Worm (Caenorhabditis elegans) whole organism, young adult: ENCODE results near the gene ida-1.

Experiments
- C06A6.2 ChIP-seq: fragments of 200-800 bp; sonication (Bioruptor generic); conservative IDR thresholded peaks from 2 replicates; pipeline ENCODE4 v1.3.6; 2022; ENCODE audit warnings: missing genetic modification characterization, missing compliant biosample characterization
- C17E4.6 ChIP-seq: fragments of 200-800 bp; sonication (Bioruptor generic); IDR thresholded peaks from 2 replicates; pipeline ENCODE4 v1.3.6; 2022; ENCODE audit warnings: missing genetic modification reagents, missing genetic modification characterization, missing compliant biosample characterization
- D2030.7 ChIP-seq: fragments of 200-800 bp; sonication (Bioruptor generic); IDR thresholded peaks from 2 replicates; pipeline ENCODE4 v1.3.6; 2022; ENCODE audit warnings: missing genetic modification reagents, missing genetic modification characterization, missing compliant biosample characterization
- F22D6.2 ChIP-seq: sonication (generic microtip); optimal IDR thresholded peaks from 2 replicates; lab custom pipeline; 2016; ENCODE audit warnings: mild to moderate bottlenecking, missing genetic modification characterization, missing compliant biosample characterization
- F23B12.7 ChIP-seq: sonication (generic microtip); optimal IDR thresholded peaks from 2 replicates; lab custom pipeline; 2017; ENCODE audit warnings: missing genetic modification characterization, mild to moderate bottlenecking, missing compliant biosample characterization, antibody characterized with exemption, moderate library complexity; ENCODE audit not compliant: insufficient read depth
- F49E8.2 ChIP-seq: sonication (generic microtip); optimal IDR thresholded peaks from 3 replicates; lab custom pipeline; 2017; ENCODE audit warnings: missing genetic modification characterization, mild to moderate bottlenecking, missing compliant biosample characterization, antibody characterized with exemption, moderate library complexity; ENCODE audit not compliant: insufficient read depth
- T07F8.4 ChIP-seq: sonication (generic microtip); optimal IDR thresholded peaks from 2 replicates; lab custom pipeline; 2016; ENCODE audit warnings: mild to moderate bottlenecking, missing genetic modification characterization, moderate library complexity, missing compliant biosample characterization
- Y53G8AR.9 ChIP-seq: fragments of 200-800 bp; sonication (Bioruptor generic); conservative IDR thresholded peaks from 2 replicates; pipeline ENCODE4 v1.3.6; 2022; ENCODE audit warnings: missing genetic modification reagents, missing genetic modification characterization, missing compliant biosample characterization
- akir-1 ChIP-seq: fragments of 200-800 bp; sonication (Bioruptor generic); optimal IDR thresholded peaks from 2 replicates; lab custom pipeline; 2018; ENCODE audit warnings: mild to moderate bottlenecking, missing genetic modification characterization, moderate library complexity, missing compliant biosample characterization
- attf-3 ChIP-seq: fragments of 200-800 bp; sonication (Bioruptor generic); conservative IDR thresholded peaks from 2 replicates; pipeline ENCODE4 v1.3.6; 2022; ENCODE audit warnings: missing genetic modification reagents, missing genetic modification characterization, missing compliant biosample characterization
- cebp-1 ChIP-seq, 2 experiments: fragments of 200-800 bp in 1 of 2; sonication (Bioruptor generic) in 1 of 2; sonication (generic microtip) in 1 of 2; IDR thresholded peaks in 1 of 2; optimal IDR thresholded peaks in 1 of 2; 2 replicates each; pipeline versions ENCODE4 v1.3.6 to Lab custom; 2017 to 2022; ENCODE audit warnings: missing compliant biosample characterization in 2 of 2, missing genetic modification characterization in 2 of 2, mild to moderate bottlenecking in 1 of 2, missing genetic modification reagents in 1 of 2, moderate library complexity in 1 of 2
- ceh-79 ChIP-seq: sonication (generic microtip); optimal IDR thresholded peaks from 2 replicates; lab custom pipeline; 2017; ENCODE audit warnings: mild to moderate bottlenecking, missing genetic modification characterization, missing compliant biosample characterization
- dpff-1 ChIP-seq: sonication (generic microtip); optimal IDR thresholded peaks from 2 replicates; lab custom pipeline; 2017; ENCODE audit warnings: mild to moderate bottlenecking, missing genetic modification characterization, missing compliant biosample characterization
- egl-18 ChIP-seq: fragments of 200-800 bp; sonication (Bioruptor generic); IDR thresholded peaks from 2 replicates; pipeline ENCODE4 v1.3.6; 2022; ENCODE audit warnings: missing genetic modification reagents, missing genetic modification characterization, missing compliant biosample characterization
- egl-44 ChIP-seq: fragments of 200-800 bp; sonication (Bioruptor generic); IDR thresholded peaks from 2 replicates; pipeline ENCODE4 v1.3.6; 2022; ENCODE audit warnings: missing genetic modification reagents, missing genetic modification characterization, missing compliant biosample characterization
- hlh-12 ChIP-seq: sonication (generic microtip); optimal IDR thresholded peaks from 2 replicates; lab custom pipeline; 2016; ENCODE audit warnings: missing genetic modification characterization, missing compliant biosample characterization
- hmg-1.2 ChIP-seq: fragments of 200-800 bp; sonication (Bioruptor generic); IDR thresholded peaks from 2 replicates; pipeline ENCODE4 v1.3.6; 2022; ENCODE audit warnings: missing genetic modification reagents, missing genetic modification characterization, missing compliant biosample characterization
- hmg-20 ChIP-seq: fragments of 200-800 bp; sonication (Bioruptor generic); IDR thresholded peaks from 2 replicates; pipeline ENCODE4 v1.3.6; 2022; ENCODE audit warnings: missing genetic modification reagents, missing genetic modification characterization, missing compliant biosample characterization
- hsf-1 ChIP-seq: fragments of 200-800 bp; sonication (Bioruptor generic); IDR thresholded peaks from 2 replicates; pipeline ENCODE4 v1.3.6; 2022; ENCODE audit warnings: missing genetic modification reagents, missing genetic modification characterization, missing compliant biosample characterization
- let-607 ChIP-seq, 2 experiments: fragments of 200-800 bp in 1 of 2; sonication (Bioruptor generic) in 1 of 2; sonication (generic microtip) in 1 of 2; optimal IDR thresholded peaks; 2 replicates each; lab custom pipeline; 2016 to 2018; ENCODE audit warnings: mild to moderate bottlenecking in 2 of 2, missing compliant biosample characterization in 2 of 2, missing genetic modification characterization in 2 of 2, moderate library complexity in 2 of 2, missing genotype in 1 of 2
- lin-26 ChIP-seq: fragments of 200-800 bp; sonication (Bioruptor generic); IDR thresholded peaks from 2 replicates; pipeline ENCODE4 v1.3.6; 2022; ENCODE audit warnings: missing genetic modification reagents, missing genetic modification characterization, missing compliant biosample characterization
- lir-1 ChIP-seq: fragments of 200-800 bp; sonication (Bioruptor generic); conservative IDR thresholded peaks from 2 replicates; pipeline ENCODE4 v1.3.6; 2022; ENCODE audit warnings: missing genetic modification reagents, missing genetic modification characterization, missing compliant biosample characterization
- lsl-1 ChIP-seq: fragments of 200-800 bp; sonication (Bioruptor generic); optimal IDR thresholded peaks from 2 replicates; lab custom pipeline; 2018; ENCODE audit warnings: mild to moderate bottlenecking, missing genetic modification characterization, moderate library complexity, missing compliant biosample characterization
- madf-8 ChIP-seq: fragments of 200-800 bp; sonication (Bioruptor generic); conservative IDR thresholded peaks from 2 replicates; pipeline ENCODE4 v1.3.6; 2022; ENCODE audit warnings: missing genetic modification reagents, missing genetic modification characterization, missing compliant biosample characterization
- mcd-1 ChIP-seq: fragments of 200-800 bp; sonication (Bioruptor generic); IDR thresholded peaks from 2 replicates; pipeline ENCODE4 v1.3.6; 2022; ENCODE audit warnings: missing genetic modification reagents, missing genetic modification characterization, missing compliant biosample characterization
- mel-28 ChIP-seq: sonication (generic microtip); optimal IDR thresholded peaks from 2 replicates; lab custom pipeline; 2016; ENCODE audit warnings: borderline replicate concordance, mild to moderate bottlenecking, missing genetic modification characterization, missing compliant biosample characterization
- mxl-1 ChIP-seq: sonication (generic microtip); optimal IDR thresholded peaks from 2 replicates; lab custom pipeline; 2016; ENCODE audit warnings: missing genetic modification characterization, missing compliant biosample characterization
- nfya-2 ChIP-seq: fragments of 200-800 bp; sonication (Bioruptor generic); IDR thresholded peaks from 2 replicates; pipeline ENCODE4 v1.3.6; 2022; ENCODE audit warnings: missing genetic modification reagents, missing genetic modification characterization, missing compliant biosample characterization
- nhr-27 ChIP-seq: fragments of 200-800 bp; sonication (Bioruptor generic); optimal IDR thresholded peaks from 2 replicates; lab custom pipeline; 2018; ENCODE audit warnings: mild to moderate bottlenecking, missing genetic modification characterization, moderate library complexity, missing compliant biosample characterization
- nhr-80 ChIP-seq: sonication (generic microtip); optimal IDR thresholded peaks from 2 replicates; lab custom pipeline; 2016; ENCODE audit warnings: missing genetic modification characterization, missing compliant biosample characterization
- pbrm-1 ChIP-seq: fragments of 200-800 bp; sonication (Bioruptor generic); IDR thresholded peaks from 2 replicates; pipeline ENCODE4 v1.3.6; 2022; ENCODE audit warnings: missing genetic modification reagents, missing genetic modification characterization, missing compliant biosample characterization
- sptf-2 ChIP-seq: fragments of 200-800 bp; sonication (Bioruptor generic); optimal IDR thresholded peaks from 2 replicates; lab custom pipeline; 2018; ENCODE audit warnings: mild to moderate bottlenecking, missing genetic modification characterization, missing compliant biosample characterization
- xnd-1 ChIP-seq: sonication (generic microtip); optimal IDR thresholded peaks from 2 replicates; lab custom pipeline; 2016; ENCODE audit warnings: missing genotype, missing genetic modification reagents, missing genetic modification characterization, missing compliant biosample characterization
- zfh-2 ChIP-seq: fragments of 200-800 bp; sonication (Bioruptor generic); conservative IDR thresholded peaks from 2 replicates; pipeline ENCODE4 v1.3.6; 2022; ENCODE audit warnings: missing genetic modification reagents, missing genetic modification characterization, missing compliant biosample characterization

Gene ida-1

DNA sequence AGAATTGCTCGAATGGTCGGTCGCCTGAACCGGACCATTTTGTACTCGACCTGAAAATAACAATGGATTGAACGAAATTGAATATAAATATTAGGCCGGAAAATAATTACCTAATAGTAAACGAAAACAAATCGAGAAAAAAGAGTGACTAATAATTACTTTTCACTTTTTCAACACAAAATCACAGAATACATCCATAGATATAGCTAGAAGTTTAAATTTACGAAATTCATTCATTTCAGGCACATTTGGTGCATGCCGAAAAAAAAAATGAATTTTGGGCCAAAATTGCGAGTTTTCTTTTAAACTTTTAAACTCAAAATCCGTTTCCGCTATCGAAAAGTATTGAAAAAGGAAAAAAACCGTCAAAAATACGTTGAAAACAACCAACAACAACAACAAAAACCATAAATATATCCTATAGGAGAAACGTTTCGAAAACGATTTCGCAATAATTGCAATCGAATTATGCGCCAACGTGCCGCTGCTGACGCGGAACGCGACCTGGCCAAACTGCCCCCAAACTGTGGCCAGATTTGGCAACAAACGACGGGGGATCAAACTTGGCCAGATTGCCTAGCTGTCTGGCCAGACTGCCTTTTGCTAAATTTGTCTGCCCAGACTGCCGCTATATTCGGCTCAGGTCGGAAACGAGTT is 30.1 kb downstream of the ida-1 start, which contains the start of gene Y37B11A.3 (continued):
- TF ChIP-seq xnd-1 (tag; lab: Kevin White, UChicago) = no peak
- no peak for TF ChIP-seq hsf-1
- TF ChIP-seq akir-1 = no peak
- no peak for TF ChIP-seq T07F8.4 (tag; lab: Kevin White, UChicago)
- 0 out of 2 replicates have a peak, but pooled peaks have one; percentile 27 for TF ChIP-seq attf-3 (GFP tag; lab: Robert Waterston, UW)
- TF ChIP-seq hmg-1.2 = 0 out of 2 replicates have a peak, but pooled peaks have one; percentile 26
- no peak; the same call in 1 of the 2 replicates for TF ChIP-seq mcd-1 (GFP tag; lab: Robert Waterston, UW)
- no peak for TF ChIP-seq egl-44 (GFP tag; lab: Robert Waterston, UW)
- peak; percentile 21 for TF ChIP-seq F23B12.7
- TF ChIP-seq nhr-80 = peak; percentile 43
- TF ChIP-seq lsl-1 (GFP tag; lab: Kevin White, UChicago) = no peak
- TF ChIP-seq madf-8 = no peak
- TF ChIP-seq pbrm-1 (GFP tag; lab: Robert Waterston, UW) = peak; percentile 64
- TF ChIP-seq let-607 (tag; optimal IDR thresholded peaks at IDR 0.05; lab: Kevin White, UChicago) = no peak
- no peak for TF ChIP-seq nhr-27 (tag; lab: Kevin White, UChicago)
- no peak for TF ChIP-seq sptf-2 (GFP tag; lab: Kevin White, UChicago)
- no peak for TF ChIP-seq C17E4.6 (GFP tag; lab: Robert Waterston, UW)
- peak; percentile 100 for TF ChIP-seq cebp-1 (GFP tag; IDR thresholded peaks at IDR 0.05; lab: Robert Waterston, UW)
- peak; percentile 100 for TF ChIP-seq cebp-1 (tag; optimal IDR thresholded peaks at IDR 0.05; lab: Kevin White, UChicago)
- TF ChIP-seq dpff-1 (tag; lab: Kevin White, UChicago) = no peak
- 0 out of 2 replicates have a peak, but pooled peaks have one; percentile 11 for TF ChIP-seq D2030.7 (GFP tag; lab: Robert Waterston, UW)
- no peak for TF ChIP-seq lir-1 (GFP tag; lab: Robert Waterston, UW)
- TF ChIP-seq F22D6.2 (tag; lab: Kevin White, UChicago) = no peak
- peak; percentile 74 for TF ChIP-seq Y53G8AR.9
- no peak for TF ChIP-seq ceh-79 (tag; lab: Kevin White, UChicago)

DNA sequence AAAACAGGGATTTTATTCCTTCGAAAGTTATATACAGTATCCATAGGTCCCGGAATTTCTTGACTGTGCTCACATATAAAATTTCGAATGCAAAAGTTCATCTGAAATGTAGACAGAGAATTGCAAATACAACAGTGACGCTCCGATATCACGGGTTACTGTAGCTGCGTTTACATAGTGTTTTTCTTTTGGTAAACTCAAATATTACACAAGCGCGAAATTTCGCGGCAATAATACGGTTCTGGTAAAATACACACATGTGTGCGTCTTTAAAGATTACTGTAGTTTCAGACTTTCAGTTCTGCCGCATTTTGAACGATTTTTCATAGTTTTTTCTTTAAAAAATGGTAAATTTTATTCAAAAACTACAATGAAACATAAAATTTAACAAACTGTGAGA is 35.2 kb downstream of the ida-1 start, which contains the start of gene rev-3:
Gene rev-3 (minus strand): TSS at position 101 of the 400 bp plus-strand sequence.
- TF ChIP-seq nhr-80 (no peak), F49E8.2 (tag; lab: Kevin White, UChicago) (no peak), mel-28 (tag; lab: Kevin White, UChicago) (no peak), zfh-2 (GFP tag; lab: Robert Waterston, UW) (no peak), hsf-1 (no peak), lsl-1 (GFP tag; lab: Kevin White, UChicago) (peak; percentile 37), egl-18 (no peak), T07F8.4 (tag; lab: Kevin White, UChicago) (no peak), lin-26 (no peak)
- TF ChIP-seq, all 124 proteins: peak for 1

DNA sequence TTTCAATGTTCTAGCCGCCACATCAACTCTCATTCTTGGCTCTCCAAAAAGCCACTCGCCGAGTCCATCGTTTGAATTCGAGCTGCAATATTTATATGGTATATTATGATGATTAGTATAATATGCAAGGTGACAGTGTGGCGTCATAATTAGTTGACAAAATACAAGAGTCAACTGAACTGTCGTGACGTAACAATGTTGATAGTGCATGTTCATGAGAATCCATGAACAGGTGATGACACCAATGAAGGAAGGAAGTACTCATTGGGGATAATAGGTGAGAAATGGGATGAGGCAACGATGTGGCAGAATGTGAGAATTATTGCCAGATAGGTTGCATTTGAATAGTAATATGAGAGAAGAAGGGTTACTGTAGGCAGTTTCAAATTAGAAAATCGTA is 39.6 kb downstream of the ida-1 start:
- TF ChIP-seq zfh-2 (GFP tag; lab: Robert Waterston, UW) (no peak), hmg-20 (no peak), mxl-1 (tag; lab: Kevin White, UChicago) (no peak), hlh-12 (no peak), dpff-1 (tag; lab: Kevin White, UChicago) (no peak), C17E4.6 (GFP tag; lab: Robert Waterston, UW) (no peak), nfya-2 (GFP tag; lab: Robert Waterston, UW) (no peak), lir-1 (GFP tag; lab: Robert Waterston, UW) (no peak), C06A6.2 (GFP tag; lab: Robert Waterston, UW) (no peak)
